Fruit fly (Drosophila melanogaster): ENCODE results near the gene Jon65Aiv.
A peak's percentile ranks its signal among the peaks of the same experiment; 100 is the strongest.

Gene Jon65Aiv

DNA sequence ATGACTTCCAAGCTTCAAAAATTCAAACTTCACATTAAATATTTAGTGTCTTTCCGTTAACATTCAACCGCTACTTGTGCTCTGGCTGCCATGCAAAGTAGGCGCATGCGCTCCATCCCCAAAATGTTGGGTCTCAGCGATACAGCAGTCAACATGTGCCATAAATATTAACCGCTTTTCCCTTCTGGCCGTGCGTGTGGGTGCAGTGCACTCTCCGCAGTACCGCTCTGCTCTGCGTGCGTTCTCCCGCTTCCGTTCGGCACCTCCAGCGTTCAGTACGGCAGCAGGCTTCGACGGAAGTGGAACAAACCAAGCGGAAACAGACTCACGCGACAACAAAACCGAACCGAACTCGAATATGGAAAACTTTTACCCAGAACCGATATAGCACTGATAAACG is 37.5 kb downstream of the Jon65Aiv start, which contains the start of gene ssp6 (continued):
- TF ChIP-seq phol (tag; optimal IDR thresholded peaks at IDR 0.05) (no peak), lab (GFP tag; optimal IDR thresholded peaks at IDR 0.05) (no peak), kni (GFP tag; optimal IDR thresholded peaks at IDR 0.05) (peak; percentile 13), CG11695 (GFP tag; IDR thresholded peaks at IDR 0.05) (no peak), CG43689 (GFP tag; IDR thresholded peaks at IDR 0.05) (no peak), NC2β (GFP tag; optimal IDR thresholded peaks at IDR 0.05) (no peak), CG2199 (GFP tag; IDR thresholded peaks at IDR 0.05) (no peak), CG18262 (tag; optimal IDR thresholded peaks at IDR 0.05) (no peak), CG8924 (tag; optimal IDR thresholded peaks at IDR 0.05) (no peak), trem (tag; optimal IDR thresholded peaks at IDR 0.05) (no peak), pros (GFP tag; optimal IDR thresholded peaks at IDR 0.05) (no peak), Atf-2 (GFP tag; optimal IDR thresholded peaks at IDR 0.05) (no peak), CG42726 (GFP tag; IDR thresholded peaks at IDR 0.05; ENCODE audit: partially characterized antibody) (no peak), Doc2 (GFP tag; IDR thresholded peaks at IDR 0.05) (no peak), CG17186 (GFP tag; optimal IDR thresholded peaks at IDR 0.05) (no peak), Deaf1 (tag; optimal IDR thresholded peaks at IDR 0.05) (peak; percentile 51), CG6689 (GFP tag; IDR thresholded peaks at IDR 0.05) (no peak), sd (tag; optimal IDR thresholded peaks at IDR 0.05) (no peak), ssp (GFP tag; IDR thresholded peaks at IDR 0.05) (no peak), tll (GFP tag; optimal IDR thresholded peaks at IDR 0.05) (no peak), trh (GFP tag; optimal IDR thresholded peaks at IDR 0.05) (no peak), mirr (GFP tag; optimal IDR thresholded peaks at IDR 0.05) (no peak), CG1024 (GFP tag; IDR thresholded peaks at IDR 0.05) (no peak), CG13624 (GFP tag; optimal IDR thresholded peaks at IDR 0.05) (no peak), CG15601 (tag; optimal IDR thresholded peaks at IDR 0.05) (no peak)

DNA sequence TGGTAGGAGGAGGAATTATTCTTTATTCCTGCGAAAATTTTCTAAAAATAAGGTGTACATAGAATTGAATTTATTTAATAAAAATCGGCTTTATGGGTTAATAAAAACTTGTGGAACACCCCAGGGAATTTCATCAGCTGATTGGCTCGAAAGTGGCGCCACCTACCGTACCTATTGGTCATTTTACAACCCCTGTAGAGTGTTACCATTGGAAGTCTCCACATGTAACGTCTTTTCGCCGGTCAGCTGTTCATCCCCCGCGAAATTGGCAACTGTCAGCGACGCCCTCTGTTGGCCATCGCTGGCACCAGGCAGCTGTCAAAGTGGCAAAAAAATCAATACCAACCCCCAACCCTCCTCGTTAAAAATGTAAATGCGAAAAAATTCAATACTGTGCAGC is 43.6 kb downstream of the Jon65Aiv start, which contains the start of gene CG13293:
TSS of gene CG13293 (plus strand) at position 323 of the 400 bp plus-strand sequence.
- TF ChIP-seq fd102C (GFP tag; optimal IDR thresholded peaks at IDR 0.05) (peak; percentile 35), org-1 (GFP tag; optimal IDR thresholded peaks at IDR 0.05) (no peak), PHDP (tag; optimal IDR thresholded peaks at IDR 0.05) (no peak), MBD-R2 (GFP tag; IDR thresholded peaks at IDR 0.05) (peak; percentile 22; the same call in 1 of the 2 replicates), Ets97D (GFP tag; optimal IDR thresholded peaks at IDR 0.05) (peak; percentile 2), CG1603 (tag; optimal IDR thresholded peaks at IDR 0.05) (peak; percentile 27), CTCF (GFP tag; optimal IDR thresholded peaks at IDR 0.05) (peak; percentile 93), CG17359 (tag; optimal IDR thresholded peaks at IDR 0.05) (no peak), sqz (GFP tag; optimal IDR thresholded peaks at IDR 0.05) (peak; percentile 69), Rfx (GFP tag; IDR thresholded peaks at IDR 0.05) (0 out of 2 replicates have a peak, but pooled peaks have one; percentile 11), CG13894 (tag; optimal IDR thresholded peaks at IDR 0.05) (no peak), gcm2 (GFP tag; optimal IDR thresholded peaks at IDR 0.05) (no peak), sisA (GFP tag; IDR thresholded peaks at IDR 0.05) (no peak), Doc2 (GFP tag; IDR thresholded peaks at IDR 0.05) (no peak), vnd (GFP tag; IDR thresholded peaks at IDR 0.05; ENCODE audit: partially characterized antibody) (no peak), CG12659 (GFP tag; optimal IDR thresholded peaks at IDR 0.05) (peak; percentile 20), ssp (GFP tag; IDR thresholded peaks at IDR 0.05) (0 out of 2 replicates have a peak, but pooled peaks have one; percentile 9), insv (GFP tag; optimal IDR thresholded peaks at IDR 0.05) (peak in 1 of 2 experiments; percentile 20), pum (GFP tag; optimal IDR thresholded peaks at IDR 0.05) (no peak), seq (GFP tag; IDR thresholded peaks at IDR 0.05) (peak; percentile 97), CG12155 (GFP tag; optimal IDR thresholded peaks at IDR 0.05) (no peak), gcm (GFP tag; optimal IDR thresholded peaks at IDR 0.05) (no peak), CG1529 (GFP tag; optimal IDR thresholded peaks at IDR 0.05) (no peak), CG17802 (tag; optimal IDR thresholded peaks at IDR 0.05) (no peak), sens (GFP tag) (peak; percentile 62), H15 (GFP tag; IDR thresholded peaks at IDR 0.05) (0 out of 3 replicates have a peak, but pooled peaks have one; percentile 21), CG11504 (tag; optimal IDR thresholded peaks at IDR 0.05) (peak; percentile 12), prd (optimal IDR thresholded peaks at IDR 0.05) (no peak), prd (GFP tag; IDR thresholded peaks at IDR 0.05) (no peak)
